Fruit fly (Drosophila melanogaster): ENCODE measurements around the gene Vps8.

- TF ChIP-seq CG8478 (optimal IDR thresholded peaks at IDR 0.05) = no peak
- TF ChIP-seq CTCF (optimal IDR thresholded peaks at IDR 0.05) = no peak
These were observed 6.7 kb downstream of the Vps8 start, which contains the start of the genes CG10147 and Bulli for dm6 chr3L:6488405-6488804.

Data from S2 (cell line).